Fruit fly (Drosophila melanogaster): ENCODE data around the gene CG44774.

DNA sequence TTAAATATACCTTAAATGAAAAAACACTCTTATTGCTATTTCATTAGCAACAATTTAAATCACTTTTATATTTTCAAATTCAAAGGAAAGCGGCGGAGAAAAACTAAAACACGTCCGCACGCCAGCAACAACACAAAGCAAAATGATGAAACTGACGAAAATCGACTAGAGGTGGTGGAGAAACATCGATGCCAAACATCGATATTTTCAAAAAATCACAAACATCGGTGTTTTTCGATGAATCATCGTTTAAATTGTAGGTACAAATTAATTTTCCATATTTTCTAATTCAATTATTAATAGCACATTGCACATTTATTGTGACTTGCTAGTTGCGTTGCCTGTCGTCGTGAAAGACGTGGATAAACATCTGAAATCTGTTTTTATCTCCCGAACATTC is 6.9 kb downstream of the CG44774 start:
- TF ChIP-seq Dip3 (GFP tag; optimal IDR thresholded peaks at IDR 0.05) (no peak), kay (GFP tag; optimal IDR thresholded peaks at IDR 0.05) (no peak), CG17802 (tag; optimal IDR thresholded peaks at IDR 0.05) (no peak), CG5245 (GFP tag; optimal IDR thresholded peaks at IDR 0.05) (no peak), CG30431 (GFP tag; optimal IDR thresholded peaks at IDR 0.05) (no peak), HHEX (GFP tag; optimal IDR thresholded peaks at IDR 0.05) (no peak), emc (GFP tag; optimal IDR thresholded peaks at IDR 0.05) (no peak)
